Fruit fly (Drosophila melanogaster) whole organism, embryonic: Measurements from ENCODE around the gene MED27.

Experiments
- Bgb ChIP-seq: fragments of 200-800 bp; sonication (Bioruptor generic); IDR thresholded peaks from 2 replicates; pipeline ENCODE4 v1.3.6; 2022; ENCODE audit warnings: missing biosample characterization, missing genetic modification characterization; ENCODE audit not compliant: partially characterized antibody
- CG10654 ChIP-seq: fragments of 200-800 bp; sonication (Bioruptor generic); optimal IDR thresholded peaks from 2 replicates; lab custom pipeline; 2016; ENCODE audit warnings: missing biosample characterization, missing genetic modification characterization
- CG11398 ChIP-seq: fragments of 200-800 bp; sonication (Bioruptor generic); optimal IDR thresholded peaks from 2 replicates; lab custom pipeline; 2016; ENCODE audit warnings: missing biosample characterization, missing genetic modification characterization
- CG12236 ChIP-seq: fragments of 200-800 bp; sonication (Bioruptor generic); optimal IDR thresholded peaks from 2 replicates; lab custom pipeline; 2016; ENCODE audit warnings: missing biosample characterization, missing genetic modification characterization
- CG14441 ChIP-seq: fragments of 200-800 bp; sonication (Bioruptor generic); IDR thresholded peaks from 2 replicates; pipeline ENCODE4 v1.3.6; 2022; ENCODE audit warnings: missing biosample characterization, missing genetic modification characterization
- CG14710 ChIP-seq: fragments of 200-800 bp; sonication (Bioruptor generic); optimal IDR thresholded peaks from 3 replicates; lab custom pipeline; 2019; ENCODE audit warnings: missing biosample characterization, mild to moderate bottlenecking, missing genetic modification characterization, moderate library complexity
- CG17359 ChIP-seq: fragments of 200-800 bp; sonication (Bioruptor generic); optimal IDR thresholded peaks from 3 replicates; lab custom pipeline; 2018; ENCODE audit warnings: missing biosample characterization, mild to moderate bottlenecking, missing genetic modification characterization, moderate library complexity
- CG17361 ChIP-seq: fragments of 200-800 bp; sonication (Bioruptor generic); IDR thresholded peaks from 3 replicates; pipeline ENCODE4 v1.3.6; 2022; ENCODE audit warnings: missing biosample characterization, missing genetic modification characterization
- CG17612 ChIP-seq: fragments of 200-800 bp; sonication (Bioruptor generic); IDR thresholded peaks from 2 replicates; pipeline ENCODE4 v1.3.6; 2022; ENCODE audit warnings: missing biosample characterization, missing genetic modification characterization
- CG17912 ChIP-seq: fragments of 200-800 bp; sonication (Bioruptor generic); optimal IDR thresholded peaks from 2 replicates; lab custom pipeline; 2018; ENCODE audit warnings: missing biosample characterization, mild to moderate bottlenecking, missing genetic modification characterization
- CG2116 ChIP-seq: fragments of 200-800 bp; sonication (Bioruptor generic); optimal IDR thresholded peaks from 3 replicates; lab custom pipeline; 2018; ENCODE audit warnings: missing biosample characterization, mild to moderate bottlenecking, missing genetic modification characterization
- CG33213 ChIP-seq: fragments of 200-800 bp; sonication (Bioruptor generic); optimal IDR thresholded peaks from 3 replicates; lab custom pipeline; 2016; ENCODE audit warnings: missing biosample characterization, missing genetic modification characterization
- CG4282 ChIP-seq: fragments of 200-800 bp; sonication (Bioruptor generic); optimal IDR thresholded peaks from 2 replicates; lab custom pipeline; 2016; ENCODE audit warnings: missing biosample characterization, missing genetic modification characterization
- CG5953 ChIP-seq: fragments of 200-800 bp; sonication (Bioruptor generic); IDR thresholded peaks from 2 replicates; pipeline ENCODE4 v1.3.6; 2022; ENCODE audit warnings: missing biosample characterization, missing genetic modification characterization
- CG6175 ChIP-seq: fragments of 200-800 bp; sonication (Bioruptor generic); IDR thresholded peaks from 3 replicates; pipeline ENCODE4 v1.3.6; 2022; ENCODE audit warnings: missing biosample characterization, missing genetic modification characterization
- CG6689 ChIP-seq: fragments of 200-800 bp; sonication (Bioruptor generic); IDR thresholded peaks from 2 replicates; pipeline ENCODE4 v1.3.6; 2022; ENCODE audit warnings: missing biosample characterization, missing genetic modification characterization
- CG7786 ChIP-seq: fragments of 200-800 bp; sonication (Bioruptor generic); optimal IDR thresholded peaks from 2 replicates; lab custom pipeline; 2016; ENCODE audit warnings: missing biosample characterization, missing genetic modification characterization
- CG9609 ChIP-seq: fragments of 200-800 bp; sonication (Bioruptor generic); optimal IDR thresholded peaks from 3 replicates; lab custom pipeline; 2016; ENCODE audit warnings: missing biosample characterization, missing genetic modification characterization
- Dek ChIP-seq: fragments of 200-800 bp; sonication (Bioruptor generic); optimal IDR thresholded peaks from 3 replicates; lab custom pipeline; 2019; ENCODE audit warnings: missing biosample characterization, mild to moderate bottlenecking, missing genetic modification characterization, moderate library complexity
- Doc2 ChIP-seq: fragments of 200-800 bp; sonication (Bioruptor generic); IDR thresholded peaks from 2 replicates; pipeline ENCODE4 v1.3.6; 2022; ENCODE audit warnings: missing biosample characterization, missing genetic modification characterization
- Dp ChIP-seq: fragments of 200-800 bp; sonication (Bioruptor generic); optimal IDR thresholded peaks from 2 replicates; lab custom pipeline; 2018; ENCODE audit warnings: missing biosample characterization, mild to moderate bottlenecking, missing genetic modification characterization, moderate library complexity
- Elba2 ChIP-seq: fragments of 200-800 bp; sonication (Bioruptor generic); optimal IDR thresholded peaks from 3 replicates; lab custom pipeline; 2016; ENCODE audit warnings: missing biosample characterization, missing genetic modification characterization
- Ets97D ChIP-seq: fragments of 200-800 bp; sonication (Bioruptor generic); optimal IDR thresholded peaks from 3 replicates; lab custom pipeline; 2016; ENCODE audit warnings: missing biosample characterization, missing genetic modification characterization
- GATAe ChIP-seq: fragments of 200-800 bp; sonication (Bioruptor generic); conservative IDR thresholded peaks from 2 replicates; pipeline ENCODE4 v1.3.6; 2022; ENCODE audit warnings: missing biosample characterization, missing genetic modification characterization
- Hmr ChIP-seq: fragments of 200-800 bp; sonication (Bioruptor generic); optimal IDR thresholded peaks from 3 replicates; lab custom pipeline; 2017; ENCODE audit warnings: mild to moderate bottlenecking, missing biosample characterization, missing genetic modification reagents, missing genetic modification characterization
- Jarid2 ChIP-seq: fragments of 200-800 bp; sonication (Bioruptor generic); optimal IDR thresholded peaks from 3 replicates; lab custom pipeline; 2017; ENCODE audit warnings: mild to moderate bottlenecking, missing biosample characterization, missing genetic modification reagents, missing genetic modification characterization
- Kr ChIP-seq: fragments of 200-800 bp; sonication (Bioruptor generic); optimal IDR thresholded peaks from 2 replicates; lab custom pipeline; 2017; ENCODE audit warnings: missing biosample characterization, mild to moderate bottlenecking, missing genetic modification characterization
- Neu2 ChIP-seq: fragments of 200-800 bp; sonication (Bioruptor generic); optimal IDR thresholded peaks from 3 replicates; lab custom pipeline; 2016; ENCODE audit warnings: missing biosample characterization, missing genetic modification characterization, borderline replicate concordance
- Nf-YC ChIP-seq: fragments of 200-800 bp; optimal IDR thresholded peaks from 3 replicates; lab custom pipeline; 2019; ENCODE audit warnings: missing biosample characterization, mild to moderate bottlenecking, missing genetic modification characterization, moderate library complexity
- PHDP ChIP-seq: fragments of 200-800 bp; sonication (Bioruptor generic); optimal IDR thresholded peaks from 3 replicates; lab custom pipeline; 2018; ENCODE audit warnings: missing biosample characterization, mild to moderate bottlenecking, missing genetic modification characterization, moderate library complexity
- Pdp1 ChIP-seq, 2 experiments: fragments of 200-800 bp; sonication (Bioruptor generic); optimal IDR thresholded peaks; 3 replicates each; lab custom pipeline; 2016; ENCODE audit warnings: missing biosample characterization in 2 of 2, missing genetic modification characterization in 2 of 2, mild to moderate bottlenecking in 1 of 2, moderate library complexity in 1 of 2
- Rx ChIP-seq: fragments of 200-800 bp; sonication (Bioruptor generic); IDR thresholded peaks from 2 replicates; pipeline ENCODE4 v1.3.6; 2022; ENCODE audit warnings: missing biosample characterization, missing genetic modification characterization
- Vsx1 ChIP-seq: fragments of 200-800 bp; sonication (Bioruptor generic); optimal IDR thresholded peaks from 2 replicates; lab custom pipeline; 2017; ENCODE audit warnings: missing biosample characterization, mild to moderate bottlenecking, missing genetic modification characterization, missing genetic modification reagents
- bab2 ChIP-seq: fragments of 200-800 bp; sonication (Bioruptor generic); optimal IDR thresholded peaks from 2 replicates; lab custom pipeline; 2016; ENCODE audit warnings: missing biosample characterization, missing genetic modification characterization
- ci ChIP-seq: fragments of 200-800 bp; sonication (Bioruptor generic); IDR thresholded peaks from 3 replicates; pipeline ENCODE4 v1.3.6; 2022; ENCODE audit warnings: missing biosample characterization, missing genetic modification characterization
- dpn ChIP-seq, 2 experiments: fragments of 200-800 bp; sonication (Bioruptor generic); optimal IDR thresholded peaks; 3 replicates each; lab custom pipeline; 2016; ENCODE audit warnings: missing biosample characterization in 2 of 2, missing genetic modification characterization in 2 of 2
- eve ChIP-seq, 2 experiments: fragments of >200 bp; optimal IDR thresholded peaks; 2 replicates each; lab custom pipeline; 2017; ENCODE audit warnings: missing biosample characterization in 2 of 2, missing genetic modification characterization in 2 of 2
- gem ChIP-seq: fragments of 200-800 bp; sonication (Bioruptor generic); optimal IDR thresholded peaks from 2 replicates; lab custom pipeline; 2019; ENCODE audit warnings: missing biosample characterization, mild to moderate bottlenecking, missing genetic modification characterization, moderate library complexity
- gfzf ChIP-seq: fragments of 200-800 bp; sonication (Bioruptor generic); optimal IDR thresholded peaks from 2 replicates; lab custom pipeline; 2016; ENCODE audit warnings: missing biosample characterization, mild to moderate bottlenecking, missing genetic modification characterization, moderate library complexity
- ken ChIP-seq: fragments of 200-800 bp; sonication (Bioruptor generic); IDR thresholded peaks from 3 replicates; pipeline ENCODE4 v1.3.6; 2022; ENCODE audit warnings: missing biosample characterization, missing genetic modification characterization
- peb ChIP-seq: fragments of 200-800 bp; sonication (Bioruptor generic); IDR thresholded peaks from 2 replicates; pipeline ENCODE4 v1.3.6; 2022; ENCODE audit warnings: missing biosample characterization, missing genetic modification characterization
- rib ChIP-seq: fragments of 200-800 bp; sonication (Bioruptor generic); IDR thresholded peaks from 2 replicates; pipeline ENCODE4 v1.3.6; 2022; ENCODE audit warnings: missing biosample characterization, missing genetic modification characterization
- schlank ChIP-seq: fragments of 200-800 bp; sonication (Bioruptor generic); optimal IDR thresholded peaks from 2 replicates; lab custom pipeline; 2018; ENCODE audit warnings: missing biosample characterization, mild to moderate bottlenecking, missing genetic modification characterization
- sd ChIP-seq: fragments of 200-800 bp; sonication (Bioruptor generic); optimal IDR thresholded peaks from 3 replicates; lab custom pipeline; 2018; ENCODE audit warnings: missing biosample characterization, mild to moderate bottlenecking, missing genetic modification characterization, moderate library complexity
- sens ChIP-seq: fragments of 200-800 bp; sonication (Bioruptor generic); peaks from one replicate; lab custom pipeline; 2016; ENCODE audit warnings: missing biosample characterization, missing genetic modification characterization
- sisA ChIP-seq: fragments of 200-800 bp; sonication (Bioruptor generic); IDR thresholded peaks from 2 replicates; pipeline ENCODE4 v1.3.6; 2022; ENCODE audit warnings: missing biosample characterization, missing genetic modification characterization
- sna ChIP-seq: fragments of 200-800 bp; sonication (Bioruptor generic); IDR thresholded peaks from 2 replicates; pipeline ENCODE4 v1.3.6; 2022; ENCODE audit warnings: missing biosample characterization, missing genetic modification characterization; ENCODE audit not compliant: partially characterized antibody
- sqz ChIP-seq: fragments of 200-800 bp; sonication (Bioruptor generic); optimal IDR thresholded peaks from 3 replicates; lab custom pipeline; 2018; ENCODE audit warnings: missing biosample characterization, mild to moderate bottlenecking, missing genetic modification characterization
- sug ChIP-seq: fragments of 200-800 bp; optimal IDR thresholded peaks from 2 replicates; lab custom pipeline; 2019; ENCODE audit warnings: missing biosample characterization, mild to moderate bottlenecking, missing genetic modification characterization, moderate library complexity
- unpg ChIP-seq: fragments of 200-800 bp; sonication (Bioruptor generic); optimal IDR thresholded peaks from 3 replicates; lab custom pipeline; 2018; ENCODE audit warnings: missing biosample characterization, mild to moderate bottlenecking, missing genetic modification characterization, moderate library complexity

The MED27 gene

dm6 chr3R:5660198-5660893, 5.4 kb downstream of the MED27 start, which contains the start of gene Wdr33 (continued):
- peak; percentile 26; the same call in 1 of the 2 replicates for TF ChIP-seq CG14441 (GFP tag; lab: Robert Waterston, UW)
- TF ChIP-seq gfzf (GFP tag; lab: Kevin White, UChicago) = no peak
- no peak for TF ChIP-seq CG12236 (GFP tag; lab: Kevin White, UChicago)
- TF ChIP-seq Hmr = peak; percentile 60
- TF ChIP-seq Elba2 (GFP tag; lab: Kevin White, UChicago) = no peak
- TF ChIP-seq bab2 (GFP tag; lab: Kevin White, UChicago) = no peak
- TF ChIP-seq CG17612 (GFP tag; lab: Robert Waterston, UW) = no peak
- peak; percentile 10 for TF ChIP-seq sug (tag; lab: Kevin White, UChicago)
- no peak for TF ChIP-seq CG6175 (GFP tag; lab: Robert Waterston, UW)
- no peak for TF ChIP-seq GATAe (GFP tag; lab: Robert Waterston, UW)
- TF ChIP-seq Kr = no peak
- no peak for TF ChIP-seq Rx (GFP tag; lab: Robert Waterston, UW)
- no peak for TF ChIP-seq eve (GFP tag; optimal IDR thresholded peaks at IDR 0.05; lab: Kevin White, UChicago)
- no peak for TF ChIP-seq dpn (GFP tag; optimal IDR thresholded peaks at IDR 0.05; lab: Kevin White, UChicago)
- no peak for TF ChIP-seq Ets97D (GFP tag; lab: Kevin White, UChicago)
- TF ChIP-seq CG17912 (GFP tag; lab: Kevin White, UChicago) = no peak
- no peak for TF ChIP-seq peb
- TF ChIP-seq CG14710 = peak; percentile 59
- TF ChIP-seq schlank = no peak
- TF ChIP-seq sens (GFP tag; lab: Kevin White, UChicago) = peak; percentile 77
- TF ChIP-seq CG17361 = peak; percentile 65; the same call in 2 of the 3 replicates
- no peak for TF ChIP-seq CG7786 (GFP tag; lab: Kevin White, UChicago)
- peak; percentile 18 for TF ChIP-seq CG10654
- peak; percentile 79 for TF ChIP-seq sna (GFP tag; lab: Robert Waterston, UW)
- peak; percentile 83 for TF ChIP-seq Bgb (GFP tag; lab: Robert Waterston, UW)
- 0 out of 2 replicates have a peak, but pooled peaks have one; percentile 4 for TF ChIP-seq CG6689 (GFP tag; lab: Robert Waterston, UW)
- TF ChIP-seq CG2116 = peak; percentile 39
- peak; percentile 25; the same call in 1 of the 2 replicates for TF ChIP-seq sisA (GFP tag; lab: Robert Waterston, UW)
- peak; percentile 31 for TF ChIP-seq unpg (GFP tag; lab: Kevin White, UChicago)
- no peak for TF ChIP-seq CG5953
- peak; percentile 31 for TF ChIP-seq Nf-YC
- TF ChIP-seq CG17359 (tag; lab: Kevin White, UChicago) = peak; percentile 16
- no peak for TF ChIP-seq Dp (GFP tag; lab: Kevin White, UChicago)
- TF ChIP-seq CG11398 (GFP tag; lab: Kevin White, UChicago) = no peak
- TF ChIP-seq Pdp1 (GFP tag; optimal IDR thresholded peaks at IDR 0.05; lab: Kevin White, UChicago) = peak in 1 of 2 experiments; percentile 0
- TF ChIP-seq CG33213 (GFP tag; lab: Kevin White, UChicago) = no peak
- no peak for TF ChIP-seq CG9609 (GFP tag; lab: Kevin White, UChicago)
- TF ChIP-seq PHDP (tag; lab: Kevin White, UChicago) = no peak
- TF ChIP-seq Doc2 (GFP tag; lab: Robert Waterston, UW) = no peak
- no peak for TF ChIP-seq CG4282 (GFP tag; lab: Kevin White, UChicago)
- no peak; the same call in 2 of the 3 replicates for TF ChIP-seq ci
- 0 out of 3 replicates have a peak, but pooled peaks have one; percentile 23 for TF ChIP-seq ken (GFP tag; lab: Robert Waterston, UW)
- TF ChIP-seq gem (tag; lab: Kevin White, UChicago) = no peak
- TF ChIP-seq rib = no peak
- TF ChIP-seq Dek (tag; lab: Kevin White, UChicago) = peak; percentile 34
- TF ChIP-seq Vsx1 = no peak
- TF ChIP-seq Jarid2 (GFP tag; lab: Kevin White, UChicago) = no peak
- TF ChIP-seq Neu2 (GFP tag; lab: Kevin White, UChicago) = no peak
- TF ChIP-seq sd = no peak
- no peak for TF ChIP-seq sqz
